Fruit fly (Drosophila melanogaster) whole organism: ENCODE results near the gene haf.

ENCODE experiments used
- CG8478 ChIP-seq: fragments of >200 bp; optimal IDR thresholded peaks from 2 replicates; lab custom pipeline; 2018; ENCODE audit warnings: inconsistent platforms
- Dll ChIP-seq: fragments of >200 bp; optimal IDR thresholded peaks from 2 replicates; lab custom pipeline; 2017
- EcR ChIP-seq, 2 experiments: fragments of >200 bp; optimal IDR thresholded peaks; 2 replicates each; lab custom pipeline; 2017; ENCODE audit warnings: missing biosample characterization in 2 of 2, missing genetic modification characterization in 2 of 2, missing genetic modification reagents in 2 of 2
- pan ChIP-seq: fragments of >200 bp; optimal IDR thresholded peaks from 2 replicates; lab custom pipeline; 2017
- psq ChIP-seq: fragments of >200 bp; optimal IDR thresholded peaks from 2 replicates; lab custom pipeline; 2017
- usp ChIP-seq: fragments of >200 bp; optimal IDR thresholded peaks from 2 replicates; lab custom pipeline; 2017; ENCODE audit warnings: missing biosample characterization, missing genetic modification characterization, mixed read lengths

DNA sequence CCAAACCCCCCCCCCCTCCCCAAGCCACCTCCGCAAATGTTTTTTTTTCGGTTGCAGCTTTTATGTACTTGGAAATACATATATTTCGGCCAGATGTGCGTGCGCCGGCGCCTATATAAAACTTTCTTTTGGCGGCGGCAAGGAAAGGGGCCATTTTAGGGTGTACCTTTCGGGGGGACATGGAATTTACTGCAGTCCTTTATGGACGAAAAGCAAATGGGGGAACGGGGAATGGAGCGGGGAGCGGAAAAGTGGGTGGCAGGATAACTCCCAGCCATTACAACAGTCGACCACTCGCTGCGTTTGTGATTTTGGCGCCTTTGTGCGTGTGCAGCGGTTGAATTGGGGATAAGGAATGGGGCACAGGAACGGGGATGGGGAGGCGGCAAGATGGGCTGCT is 63.8 kb downstream of the haf start:
- no peak for TF ChIP-seq CG8478 (lab: Kevin White, UChicago)
- TF ChIP-seq usp, result no peak
- TF ChIP-seq psq, result no peak
- no peak for TF ChIP-seq pan (lab: Kevin White, UChicago)
- TF ChIP-seq Dll, result no peak
- TF ChIP-seq EcR (GFP tag; optimal IDR thresholded peaks at IDR 0.05; lab: Kevin White, UChicago), result no peak
